Worm (Caenorhabditis elegans) whole organism, L2 larva: Measurements from ENCODE around the gene ccdc-149.

Source experiments
- C34F6.9 ChIP-seq: fragments of 150-350 bp; optimal IDR thresholded peaks from 2 replicates; lab custom pipeline; 2014; ENCODE audit warnings: missing biosample characterization, missing genetic modification characterization
- F13H6.1 ChIP-seq: sonication (generic microtip); optimal IDR thresholded peaks from 2 replicates; lab custom pipeline; 2016; ENCODE audit warnings: missing genetic modification characterization, missing compliant biosample characterization
- alr-1 ChIP-seq: fragments of 150-350 bp; optimal IDR thresholded peaks from 2 replicates; lab custom pipeline; 2014; ENCODE audit warnings: missing biosample characterization, missing genetic modification characterization
- ama-1 ChIP-seq: fragments of 150-350 bp; optimal IDR thresholded peaks from 2 replicates; lab custom pipeline; 2018; ENCODE audit warnings: inconsistent platforms
- ceh-16 ChIP-seq: fragments of 150-350 bp; optimal IDR thresholded peaks from 2 replicates; lab custom pipeline; 2014; ENCODE audit warnings: missing biosample characterization, missing genetic modification characterization
- ceh-82 ChIP-seq: fragments of 150-350 bp; optimal IDR thresholded peaks from 2 replicates; lab custom pipeline; 2014; ENCODE audit warnings: missing biosample characterization, missing genetic modification characterization
- crh-2 ChIP-seq: sonication (generic microtip); optimal IDR thresholded peaks from 2 replicates; lab custom pipeline; 2017; ENCODE audit warnings: missing biosample characterization, missing genetic modification characterization
- dmd-4 ChIP-seq: sonication (generic microtip); optimal IDR thresholded peaks from 2 replicates; lab custom pipeline; 2017; ENCODE audit warnings: missing biosample characterization, missing genetic modification characterization
- egl-27 ChIP-seq: sonication (generic microtip); optimal IDR thresholded peaks from 3 replicates; lab custom pipeline; 2017; ENCODE audit warnings: missing biosample characterization, missing genetic modification reagents, missing genetic modification characterization
- elt-1 ChIP-seq: fragments of 150-350 bp; optimal IDR thresholded peaks from 2 replicates; lab custom pipeline; 2014; ENCODE audit warnings: missing biosample characterization, missing genetic modification characterization
- elt-3 ChIP-seq: sonication (generic microtip); optimal IDR thresholded peaks from 2 replicates; lab custom pipeline; 2017; ENCODE audit warnings: missing biosample characterization, missing genetic modification characterization
- fos-1 ChIP-seq: fragments of 150-350 bp; optimal IDR thresholded peaks from 2 replicates; lab custom pipeline; 2014; ENCODE audit warnings: missing biosample characterization, missing genetic modification characterization
- lsy-2 ChIP-seq, 2 experiments: fragments of 150-350 bp in 1 of 2; sonication (generic microtip) in 1 of 2; optimal IDR thresholded peaks; 2 replicates each; lab custom pipeline; 2014 to 2017; ENCODE audit warnings: missing biosample characterization in 2 of 2, missing genetic modification characterization in 2 of 2
- mab-5 ChIP-seq: fragments of 150-350 bp; optimal IDR thresholded peaks from 2 replicates; lab custom pipeline; 2014; ENCODE audit warnings: missing biosample characterization, missing genetic modification characterization
- mdl-1 ChIP-seq, 2 experiments: fragments of 150-350 bp in 1 of 2; sonication (generic microtip) in 1 of 2; optimal IDR thresholded peaks; 2 replicates each; lab custom pipeline; 2017; ENCODE audit warnings: missing biosample characterization in 2 of 2, missing genetic modification characterization in 2 of 2
- nhr-10 ChIP-seq: sonication (generic microtip); optimal IDR thresholded peaks from 2 replicates; lab custom pipeline; 2017; ENCODE audit warnings: missing biosample characterization, missing genetic modification characterization
- nhr-11 ChIP-seq: fragments of 150-350 bp; optimal IDR thresholded peaks from 2 replicates; lab custom pipeline; 2014; ENCODE audit warnings: missing biosample characterization, missing genetic modification characterization
- nhr-12 ChIP-seq: fragments of 150-350 bp; optimal IDR thresholded peaks from 2 replicates; lab custom pipeline; 2014; ENCODE audit warnings: missing biosample characterization, missing genetic modification characterization
- nhr-129 ChIP-seq: fragments of 150-350 bp; optimal IDR thresholded peaks from 2 replicates; lab custom pipeline; 2014; ENCODE audit warnings: missing biosample characterization, missing genetic modification characterization
- nhr-23 ChIP-seq: fragments of 150-350 bp; optimal IDR thresholded peaks from 2 replicates; lab custom pipeline; 2014; ENCODE audit warnings: missing biosample characterization, missing genetic modification reagents, missing genetic modification characterization
- nhr-237 ChIP-seq: fragments of 150-350 bp; optimal IDR thresholded peaks from 2 replicates; lab custom pipeline; 2014; ENCODE audit warnings: missing biosample characterization, missing genetic modification characterization
- nhr-25 ChIP-seq: fragments of 150-350 bp; sonication (generic microtip); optimal IDR thresholded peaks from 3 replicates; lab custom pipeline; 2014; ENCODE audit warnings: missing biosample characterization, missing genetic modification characterization
- nhr-77 ChIP-seq: fragments of 150-350 bp; optimal IDR thresholded peaks from 2 replicates; lab custom pipeline; 2014; ENCODE audit warnings: missing biosample characterization, missing genetic modification characterization
- peb-1 ChIP-seq: fragments of 150-350 bp; optimal IDR thresholded peaks from 2 replicates; lab custom pipeline; 2014; ENCODE audit warnings: missing biosample characterization, missing genetic modification characterization
- sem-4 ChIP-seq: fragments of 150-350 bp; optimal IDR thresholded peaks from 2 replicates; lab custom pipeline; 2014; ENCODE audit warnings: missing biosample characterization, missing genetic modification reagents, missing genetic modification characterization
- skn-1 ChIP-seq: sonication (generic microtip); optimal IDR thresholded peaks from 2 replicates; lab custom pipeline; 2017; ENCODE audit warnings: missing biosample characterization, missing genetic modification characterization
- sma-9 ChIP-seq, 2 experiments: fragments of 150-350 bp in 1 of 2; sonication (generic microtip) in 1 of 2; optimal IDR thresholded peaks; 2 replicates each; lab custom pipeline; 2014 to 2016; ENCODE audit warnings: missing genetic modification characterization in 2 of 2, mild to moderate bottlenecking in 1 of 2, missing biosample characterization in 1 of 2, missing compliant biosample characterization in 1 of 2, missing genetic modification reagents in 1 of 2, moderate library complexity in 1 of 2
- snpc-4 ChIP-seq: fragments of 150-350 bp; optimal IDR thresholded peaks from 2 replicates; lab custom pipeline; 2014; ENCODE audit warnings: missing biosample characterization, missing genetic modification characterization
- unc-39 ChIP-seq: fragments of 150-350 bp; optimal IDR thresholded peaks from 2 replicates; lab custom pipeline; 2014; ENCODE audit warnings: missing biosample characterization, missing genetic modification characterization
- unc-55 ChIP-seq: fragments of 150-350 bp; sonication (generic microtip); optimal IDR thresholded peaks from 3 replicates; lab custom pipeline; 2014; ENCODE audit warnings: missing biosample characterization, missing genetic modification reagents, missing genetic modification characterization
- unc-62 ChIP-seq: fragments of 150-350 bp; optimal IDR thresholded peaks from 2 replicates; lab custom pipeline; 2014; ENCODE audit warnings: missing biosample characterization, missing genetic modification reagents, missing genetic modification characterization
- zag-1 ChIP-seq: fragments of 150-350 bp; optimal IDR thresholded peaks from 2 replicates; lab custom pipeline; 2014; ENCODE audit warnings: missing biosample characterization, missing genetic modification characterization
- ztf-1 ChIP-seq: fragments of 200-800 bp; sonication (Bioruptor generic); conservative IDR thresholded peaks from 2 replicates; pipeline ENCODE4 v1.3.6; 2022; ENCODE audit warnings: missing genetic modification characterization, missing compliant biosample characterization

The ccdc-149 gene

DNA sequence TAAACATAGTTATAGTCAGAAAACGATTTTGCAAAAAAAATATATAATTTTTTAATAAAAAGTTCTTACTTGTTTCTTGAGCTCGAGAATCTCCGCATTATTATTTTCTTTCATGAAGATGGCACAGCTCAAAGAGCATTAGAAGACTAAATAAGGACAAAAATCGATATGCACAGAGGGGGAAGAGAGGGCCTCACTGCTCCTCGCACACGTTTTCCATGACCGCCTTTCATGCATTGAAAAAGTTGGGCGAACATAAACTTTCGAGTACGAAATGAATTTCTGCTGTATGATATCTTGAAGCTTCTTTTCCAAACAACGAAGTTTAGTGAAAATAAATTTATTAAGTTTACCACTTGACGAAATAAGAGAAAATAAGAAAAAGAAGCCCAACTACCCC is at the start of gene ccdc-149:
Gene ccdc-149 (minus strand): TSS at position 221 of the 400 bp plus-strand sequence.
- TF ChIP-seq ama-1 (lab: Kevin White, UChicago) (no peak), mdl-1 (tag; optimal IDR thresholded peaks at IDR 0.05; lab: Kevin White, UChicago) (no peak), elt-3 (tag; lab: Kevin White, UChicago) (no peak), nhr-25 (no peak), F13H6.1 (no peak), dmd-4 (no peak), snpc-4 (tag; lab: Kevin White, UChicago) (no peak), nhr-10 (tag; lab: Kevin White, UChicago) (no peak), nhr-23 (tag; lab: Kevin White, UChicago) (no peak), nhr-12 (no peak)

DNA sequence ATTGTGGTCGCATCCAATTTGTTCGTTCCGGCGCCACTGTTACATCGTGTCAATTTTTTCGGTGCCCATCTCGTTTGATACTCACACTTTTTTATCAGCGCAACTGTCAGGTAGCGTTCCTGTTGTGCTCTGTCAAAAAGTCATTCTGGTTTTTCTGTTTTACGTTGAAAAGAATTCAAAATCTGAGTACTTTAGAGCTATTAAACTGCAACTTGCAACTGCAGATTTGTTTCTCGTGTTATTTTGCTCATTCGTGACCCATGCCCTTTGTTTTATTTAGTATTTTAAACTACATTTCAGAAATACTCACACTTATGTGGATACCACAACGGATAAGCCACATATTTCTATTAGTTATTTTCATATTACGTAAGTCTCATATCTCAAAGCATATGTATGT is 49.4 kb upstream of the ccdc-149 start, which contains the start of gene lev-8:
Gene lev-8 (plus strand): TSS at position 301 of the 400 bp plus-strand sequence.
- TF ChIP-seq unc-62 (GFP tag; lab: Kevin White, UChicago), result no peak
- no peak for TF ChIP-seq skn-1 (tag; lab: Kevin White, UChicago)
- TF ChIP-seq mab-5 (tag; lab: Kevin White, UChicago), result no peak
- TF ChIP-seq zag-1, result no peak
- no peak for TF ChIP-seq C34F6.9 (tag; lab: Kevin White, UChicago)
- no peak for TF ChIP-seq unc-55 (GFP tag; lab: Kevin White, UChicago)
- no peak for TF ChIP-seq ztf-1 (GFP tag; lab: Robert Waterston, UW)
- no peak for TF ChIP-seq elt-1 (tag; lab: Kevin White, UChicago)
- TF ChIP-seq lsy-2 (tag; optimal IDR thresholded peaks at IDR 0.05; lab: Kevin White, UChicago), result no peak
- no peak for TF ChIP-seq nhr-77 (tag; lab: Kevin White, UChicago)
- no peak for TF ChIP-seq elt-3 (tag; lab: Kevin White, UChicago)
- TF ChIP-seq egl-27 (tag; lab: Kevin White, UChicago), result no peak
- TF ChIP-seq nhr-11 (tag; lab: Kevin White, UChicago), result no peak
- TF ChIP-seq nhr-129 (tag; lab: Kevin White, UChicago), result no peak
- TF ChIP-seq ceh-82 (tag; lab: Kevin White, UChicago), result no peak

DNA sequence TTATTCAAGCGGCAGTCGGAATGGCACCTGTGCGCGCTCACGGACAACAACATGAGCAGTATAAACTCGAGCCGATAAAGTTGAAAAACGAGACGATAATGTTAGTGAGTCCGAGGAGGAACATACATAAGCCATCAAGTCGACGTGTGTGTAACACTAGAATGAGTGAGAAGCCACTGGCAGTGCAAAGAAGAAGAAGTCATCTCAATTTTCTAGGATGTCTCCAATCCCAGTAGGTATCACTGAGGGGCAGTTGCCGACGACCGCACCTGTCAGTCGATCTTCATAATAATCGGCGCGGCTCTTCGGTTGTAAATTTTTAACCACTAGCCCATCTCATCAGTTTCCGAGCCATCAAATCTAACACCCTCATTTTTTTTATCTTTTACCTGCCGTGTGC is 48.8 kb upstream of the ccdc-149 start:
- no peak for TF ChIP-seq peb-1 (tag; lab: Kevin White, UChicago)
- TF ChIP-seq crh-2, result no peak
- no peak for TF ChIP-seq egl-27 (tag; lab: Kevin White, UChicago)
- TF ChIP-seq F13H6.1, result peak; percentile 45
- peak; percentile 20 for TF ChIP-seq sma-9 (GFP tag; optimal IDR thresholded peaks at IDR 0.05; lab: Kevin White, UChicago)
- TF ChIP-seq sma-9 (tag; optimal IDR thresholded peaks at IDR 0.05; lab: Kevin White, UChicago), result no peak
- TF ChIP-seq skn-1 (tag; lab: Kevin White, UChicago), result no peak
- TF ChIP-seq unc-55 (GFP tag; lab: Kevin White, UChicago), result no peak
- TF ChIP-seq mdl-1 (tag; optimal IDR thresholded peaks at IDR 0.05; lab: Kevin White, UChicago), result no peak

DNA sequence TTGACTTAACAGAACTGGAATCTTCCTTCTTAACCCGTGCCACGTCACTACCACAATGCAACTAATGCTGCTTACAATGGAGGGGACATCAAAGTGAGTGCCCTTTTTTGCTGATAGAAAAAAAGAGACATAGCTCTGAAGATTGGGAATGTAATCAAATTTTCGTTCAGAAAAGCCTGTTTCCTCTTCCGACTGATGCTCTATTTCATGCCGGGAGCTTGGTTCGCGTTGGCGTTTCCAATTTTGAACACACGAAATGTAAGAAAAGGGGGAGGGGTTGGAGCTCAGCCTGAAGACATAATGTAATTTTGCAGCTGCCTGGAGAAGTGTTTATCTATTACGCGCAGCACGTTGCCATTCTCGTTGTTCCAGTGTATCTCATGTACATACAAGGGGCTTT is 46.9 kb upstream of the ccdc-149 start:
- TF ChIP-seq nhr-10 (tag; lab: Kevin White, UChicago), result no peak
- peak; percentile 24 for TF ChIP-seq sem-4 (tag; lab: Kevin White, UChicago)
- TF ChIP-seq sma-9 (GFP tag; optimal IDR thresholded peaks at IDR 0.05; lab: Kevin White, UChicago), result peak; percentile 43
- TF ChIP-seq sma-9 (tag; optimal IDR thresholded peaks at IDR 0.05; lab: Kevin White, UChicago), result no peak
- no peak for TF ChIP-seq nhr-25

DNA sequence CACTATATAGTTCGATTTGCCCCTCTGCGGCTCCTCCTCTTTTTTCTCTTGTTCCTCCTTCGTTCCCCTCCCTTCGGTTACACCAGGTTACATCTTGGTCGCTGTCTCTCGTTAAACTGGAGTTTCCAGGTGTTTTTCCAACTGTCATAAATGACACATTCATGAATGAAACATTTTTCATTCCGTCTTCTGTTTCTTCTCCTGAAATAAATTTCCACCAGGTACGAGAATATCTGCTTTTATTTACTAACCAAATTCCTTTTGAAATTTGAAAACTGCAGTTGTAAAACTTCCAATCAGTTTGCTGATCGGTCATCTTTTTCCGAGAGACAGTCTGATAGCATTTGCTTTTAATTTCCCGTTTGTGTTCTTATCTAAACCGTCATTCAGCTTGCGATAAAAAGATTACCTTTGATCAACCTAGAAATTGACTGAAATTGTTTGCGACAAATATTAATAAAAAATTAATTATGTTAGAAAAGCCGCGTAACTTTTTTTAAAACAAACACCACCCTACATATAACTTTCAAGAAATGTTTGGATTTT is 45.0 kb upstream of the ccdc-149 start, which contains the start of gene C35C5.10:
Gene C35C5.10 (plus strand): TSS at position 51 of the 546 bp plus-strand sequence.
- TF ChIP-seq nhr-10 (tag; lab: Kevin White, UChicago) (no peak), sem-4 (tag; lab: Kevin White, UChicago) (no peak), ceh-16 (no peak), fos-1 (tag; lab: Kevin White, UChicago) (peak; percentile 83), nhr-237 (tag; lab: Kevin White, UChicago) (no peak)

DNA sequence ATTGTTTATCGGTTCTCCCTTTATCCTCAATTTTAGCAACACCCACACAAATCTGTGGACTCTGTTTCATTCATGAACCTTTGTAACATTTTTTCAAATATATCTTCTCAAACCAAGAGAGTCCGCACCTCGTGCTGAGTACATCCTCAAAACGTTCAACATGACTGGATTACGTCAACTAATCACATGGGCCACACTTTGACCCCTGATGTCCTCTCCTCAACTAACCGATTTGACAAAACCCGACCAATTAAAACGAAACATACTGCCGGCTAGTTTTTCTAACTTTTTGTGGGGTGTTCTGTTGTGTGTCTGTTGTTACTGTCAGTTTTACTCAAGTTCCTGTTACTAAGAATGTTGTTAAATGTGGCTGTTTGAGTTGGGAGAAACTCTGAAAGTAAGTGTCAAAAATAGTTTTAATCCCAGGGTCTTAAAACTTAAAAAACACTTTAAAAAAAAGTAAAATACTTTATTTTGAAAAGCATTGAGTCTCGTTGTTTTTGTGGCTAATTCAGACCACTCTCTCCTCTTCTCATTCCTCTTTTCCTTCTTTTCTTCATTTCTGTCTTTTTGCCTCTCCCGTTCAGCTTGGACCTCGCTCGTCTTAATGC is 44.4 kb upstream of the ccdc-149 start:
- TF ChIP-seq alr-1 (tag; lab: Kevin White, UChicago), result no peak
- TF ChIP-seq unc-39, result no peak
- TF ChIP-seq F13H6.1, result peak; percentile 30
- peak; percentile 13 for TF ChIP-seq unc-55 (GFP tag; lab: Kevin White, UChicago)
- TF ChIP-seq skn-1 (tag; lab: Kevin White, UChicago), result no peak
- peak; percentile 36 for TF ChIP-seq sma-9 (GFP tag; optimal IDR thresholded peaks at IDR 0.05; lab: Kevin White, UChicago)
- TF ChIP-seq sma-9 (tag; optimal IDR thresholded peaks at IDR 0.05; lab: Kevin White, UChicago), result no peak
- TF ChIP-seq dmd-4, result no peak
- TF ChIP-seq nhr-129 (tag; lab: Kevin White, UChicago), result peak; percentile 49
